Fruit fly (Drosophila melanogaster): ENCODE results near the gene CG11381.

The CG11381 gene

DNA sequence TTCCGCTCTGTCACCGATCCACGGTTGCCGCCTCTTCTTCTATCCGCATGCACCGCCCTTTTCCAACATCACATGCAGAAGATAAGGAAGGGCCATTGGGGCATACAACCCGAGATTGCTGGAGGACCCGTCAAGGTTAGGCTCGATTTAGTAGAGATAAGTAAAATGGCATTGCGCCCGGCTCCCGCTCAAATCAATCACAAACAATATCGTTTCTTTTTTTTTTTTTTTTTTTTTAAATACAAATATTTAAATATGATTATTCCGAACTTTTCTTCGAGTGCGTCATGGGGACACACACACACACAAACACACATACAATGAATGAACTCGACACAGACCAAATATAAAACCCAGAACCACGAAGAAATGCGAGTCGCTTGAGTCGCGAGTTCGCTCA lies 25.5 kb downstream of the CG11381 start (continued):
- TF ChIP-seq B-H2 (GFP tag; optimal IDR thresholded peaks at IDR 0.05) (no peak), Meics (GFP tag; optimal IDR thresholded peaks at IDR 0.05) (no peak), CG5953 (GFP tag; IDR thresholded peaks at IDR 0.05) (no peak), Lhr (GFP tag; optimal IDR thresholded peaks at IDR 0.05) (no peak), CG10366 (GFP tag; IDR thresholded peaks at IDR 0.05) (no peak), Gug (GFP tag; IDR thresholded peaks at IDR 0.05) (no peak), Ssrp (tag; optimal IDR thresholded peaks at IDR 0.05) (peak; percentile 16), pnt (GFP tag; optimal IDR thresholded peaks at IDR 0.05) (no peak), CG8478 (optimal IDR thresholded peaks at IDR 0.05) (no peak), kni (GFP tag; optimal IDR thresholded peaks at IDR 0.05) (no peak), CG10543 (GFP tag; optimal IDR thresholded peaks at IDR 0.05) (no peak), ttk (GFP tag; IDR thresholded peaks at IDR 0.05) (no peak), CG10462 (GFP tag; optimal IDR thresholded peaks at IDR 0.05) (no peak), NC2β (GFP tag; optimal IDR thresholded peaks at IDR 0.05) (no peak), tio (GFP tag; optimal IDR thresholded peaks at IDR 0.05) (no peak), Bgb (GFP tag; IDR thresholded peaks at IDR 0.05; ENCODE audit: partially characterized antibody) (no peak), Mrtf (GFP tag; IDR thresholded peaks at IDR 0.05) (no peak), ems (GFP tag; optimal IDR thresholded peaks at IDR 0.05) (no peak), dm (GFP tag; optimal IDR thresholded peaks at IDR 0.05) (no peak), phol (tag; optimal IDR thresholded peaks at IDR 0.05) (no peak), CG10654 (GFP tag; optimal IDR thresholded peaks at IDR 0.05) (no peak), D19A (tag; optimal IDR thresholded peaks at IDR 0.05) (peak; percentile 2), CG33557 (GFP tag; optimal IDR thresholded peaks at IDR 0.05) (no peak), Dek (tag; optimal IDR thresholded peaks at IDR 0.05) (no peak), nom (GFP tag; optimal IDR thresholded peaks at IDR 0.05) (no peak), Ets97D (GFP tag; optimal IDR thresholded peaks at IDR 0.05) (no peak), otp (GFP tag; IDR thresholded peaks at IDR 0.05) (peak; percentile 13; the same call in 1 of the 3 replicates), CG33213 (GFP tag; optimal IDR thresholded peaks at IDR 0.05) (no peak), CG2120 (GFP tag; optimal IDR thresholded peaks at IDR 0.05) (no peak), Gsc (GFP tag; IDR thresholded peaks at IDR 0.05) (no peak), CG14710 (tag; optimal IDR thresholded peaks at IDR 0.05) (peak; percentile 6), cato (GFP tag; optimal IDR thresholded peaks at IDR 0.05; ENCODE audit: borderline replicate concordance) (no peak), en (GFP tag; optimal IDR thresholded peaks at IDR 0.05) (no peak), bsh (GFP tag; optimal IDR thresholded peaks at IDR 0.05) (peak in 1 of 2 experiments; percentile 35), vvl (GFP tag; IDR thresholded peaks at IDR 0.05) (no peak), PHDP (tag; optimal IDR thresholded peaks at IDR 0.05) (no peak), Hmr (GFP tag; optimal IDR thresholded peaks at IDR 0.05) (no peak), salm (tag; optimal IDR thresholded peaks at IDR 0.05) (no peak), Hr3 (GFP tag; optimal IDR thresholded peaks at IDR 0.05) (no peak), CG18262 (tag; optimal IDR thresholded peaks at IDR 0.05) (peak; percentile 29), CG6683 (GFP tag; optimal IDR thresholded peaks at IDR 0.05) (no peak), dmrt99B (tag; optimal IDR thresholded peaks at IDR 0.05) (no peak), dpn (GFP tag; optimal IDR thresholded peaks at IDR 0.05) (no peak), sens (GFP tag) (peak; percentile 60), kah (GFP tag; optimal IDR thresholded peaks at IDR 0.05) (no peak), sd (tag; optimal IDR thresholded peaks at IDR 0.05) (no peak), Stat92E (GFP tag; optimal IDR thresholded peaks at IDR 0.05) (no peak), gcm (GFP tag; optimal IDR thresholded peaks at IDR 0.05) (no peak), CG17328 (GFP tag; IDR thresholded peaks at IDR 0.05) (no peak), bigmax (GFP tag; optimal IDR thresholded peaks at IDR 0.05) (no peak), Ptx1 (GFP tag; IDR thresholded peaks at IDR 0.05) (0 out of 2 replicates have a peak, but pooled peaks have one; percentile 22), CG2712 (tag; optimal IDR thresholded peaks at IDR 0.05) (peak; percentile 40)
